Worm (Caenorhabditis elegans) whole organism, L3 larva: ENCODE data around the gene rnh-1.1.

ENCODE experiments used
- R02D3.7 ChIP-seq: fragments of 150-350 bp; optimal IDR thresholded peaks from 2 replicates; lab custom pipeline; 2014; ENCODE audit warnings: missing biosample characterization, missing genetic modification characterization
- ZK546.5 ChIP-seq: sonication (generic microtip); optimal IDR thresholded peaks from 2 replicates; lab custom pipeline; 2017; ENCODE audit warnings: missing biosample characterization, missing genetic modification characterization
- aly-2 ChIP-seq: fragments of 150-350 bp; optimal IDR thresholded peaks from 2 replicates; lab custom pipeline; 2014; ENCODE audit warnings: missing biosample characterization, missing genetic modification characterization
- ama-1 ChIP-seq: fragments of 150-350 bp; optimal IDR thresholded peaks from 2 replicates; lab custom pipeline; 2018
- ceh-16 ChIP-seq: sonication (generic microtip); optimal IDR thresholded peaks from 2 replicates; lab custom pipeline; 2017; ENCODE audit warnings: missing biosample characterization, missing genetic modification characterization
- ceh-28 ChIP-seq: fragments of 150-350 bp; optimal IDR thresholded peaks from 2 replicates; lab custom pipeline; 2014; ENCODE audit warnings: missing biosample characterization, missing genetic modification reagents, missing genetic modification characterization
- ceh-82 ChIP-seq: fragments of 150-350 bp; optimal IDR thresholded peaks from 2 replicates; lab custom pipeline; 2014; ENCODE audit warnings: missing biosample characterization, missing genetic modification characterization
- ceh-9 ChIP-seq: sonication (generic microtip); optimal IDR thresholded peaks from 2 replicates; lab custom pipeline; 2018; ENCODE audit warnings: missing biosample characterization, missing genetic modification characterization
- daf-12 ChIP-seq: fragments of 150-350 bp; optimal IDR thresholded peaks from 2 replicates; lab custom pipeline; 2014; ENCODE audit warnings: missing biosample characterization, missing genetic modification reagents, missing genetic modification characterization
- egl-27 ChIP-seq: sonication (generic microtip); optimal IDR thresholded peaks from 4 replicates; lab custom pipeline; 2017; ENCODE audit warnings: missing biosample characterization, missing genetic modification reagents, missing genetic modification characterization
- egl-5 ChIP-seq: fragments of 150-350 bp; optimal IDR thresholded peaks from 2 replicates; lab custom pipeline; 2017; ENCODE audit warnings: missing biosample characterization, missing genetic modification reagents, missing genetic modification characterization, inconsistent platforms
- elt-1 ChIP-seq: fragments of 150-350 bp; optimal IDR thresholded peaks from 2 replicates; lab custom pipeline; 2014; ENCODE audit warnings: missing biosample characterization, missing genetic modification characterization
- elt-2 ChIP-seq: sonication (generic microtip); optimal IDR thresholded peaks from 2 replicates; lab custom pipeline; 2016; ENCODE audit warnings: missing genetic modification reagents, mild to moderate bottlenecking, missing genetic modification characterization, missing compliant biosample characterization
- elt-3 ChIP-seq, 3 experiments: fragments of 150-350 bp in 1 of 3; sonication (generic microtip) in 2 of 3; optimal IDR thresholded peaks; 2 replicates in 2 of 3; 4 replicates in 1 of 3; lab custom pipeline; 2014 to 2017; ENCODE audit warnings: missing biosample characterization in 3 of 3, missing genetic modification characterization in 3 of 3
- eor-1 ChIP-seq, 2 experiments: fragments of 150-350 bp; optimal IDR thresholded peaks; 2 replicates each; lab custom pipeline; 2014 to 2018; ENCODE audit warnings: missing biosample characterization in 2 of 2, missing genetic modification characterization in 2 of 2
- fkh-10 ChIP-seq: sonication (generic microtip); optimal IDR thresholded peaks from 2 replicates; lab custom pipeline; 2017; ENCODE audit warnings: missing biosample characterization, missing genetic modification reagents, missing genetic modification characterization
- fkh-2 ChIP-seq: fragments of 150-350 bp; optimal IDR thresholded peaks from 2 replicates; lab custom pipeline; 2014; ENCODE audit warnings: missing biosample characterization, missing genetic modification reagents, missing genetic modification characterization
- fos-1 ChIP-seq: fragments of 150-350 bp; optimal IDR thresholded peaks from 2 replicates; lab custom pipeline; 2014; ENCODE audit warnings: missing biosample characterization, missing genetic modification characterization
- hmg-11 ChIP-seq: sonication (generic microtip); optimal IDR thresholded peaks from 2 replicates; lab custom pipeline; 2016; ENCODE audit warnings: missing genetic modification characterization, missing compliant biosample characterization
- jun-1 ChIP-seq: fragments of 150-350 bp; optimal IDR thresholded peaks from 2 replicates; lab custom pipeline; 2014; ENCODE audit warnings: missing biosample characterization, missing genetic modification reagents, missing genetic modification characterization
- lin-15B ChIP-seq: fragments of 150-350 bp; optimal IDR thresholded peaks from 2 replicates; lab custom pipeline; 2014; ENCODE audit warnings: missing biosample characterization, missing genetic modification characterization
- lin-39 ChIP-seq: fragments of 150-350 bp; optimal IDR thresholded peaks from 2 replicates; lab custom pipeline; 2018; ENCODE audit warnings: missing biosample characterization, missing genetic modification reagents, missing genetic modification characterization
- lsy-12 ChIP-seq: sonication (generic microtip); optimal IDR thresholded peaks from 2 replicates; lab custom pipeline; 2016; ENCODE audit warnings: mild to moderate bottlenecking, missing genetic modification characterization, missing compliant biosample characterization
- mdl-1 ChIP-seq: fragments of 150-350 bp; optimal IDR thresholded peaks from 2 replicates; lab custom pipeline; 2014; ENCODE audit warnings: missing biosample characterization, missing genetic modification characterization
- mml-1 ChIP-seq: fragments of 150-350 bp; sonication (generic microtip); optimal IDR thresholded peaks from 3 replicates; lab custom pipeline; 2014; ENCODE audit warnings: missing biosample characterization, missing genetic modification characterization
- nfya-1 ChIP-seq: sonication (generic microtip); optimal IDR thresholded peaks from 2 replicates; lab custom pipeline; 2017; ENCODE audit warnings: missing genetic modification characterization, mild to moderate bottlenecking, missing compliant biosample characterization, antibody characterized with exemption, moderate library complexity; ENCODE audit not compliant: insufficient read depth
- nhr-11 ChIP-seq: fragments of 150-350 bp; optimal IDR thresholded peaks from 2 replicates; lab custom pipeline; 2014; ENCODE audit warnings: missing biosample characterization, missing genetic modification characterization
- nhr-12 ChIP-seq: fragments of 150-350 bp; optimal IDR thresholded peaks from 2 replicates; lab custom pipeline; 2014; ENCODE audit warnings: missing biosample characterization, missing genetic modification characterization
- nhr-23 ChIP-seq: fragments of 150-350 bp; optimal IDR thresholded peaks from 2 replicates; lab custom pipeline; 2014; ENCODE audit warnings: missing biosample characterization, missing genetic modification reagents, missing genetic modification characterization
- nhr-237 ChIP-seq: fragments of 150-350 bp; optimal IDR thresholded peaks from 2 replicates; lab custom pipeline; 2014; ENCODE audit warnings: missing biosample characterization, missing genetic modification characterization
- nhr-25 ChIP-seq: sonication (generic microtip); optimal IDR thresholded peaks from 2 replicates; lab custom pipeline; 2017; ENCODE audit warnings: missing biosample characterization, missing genetic modification characterization
- nhr-28 ChIP-seq: fragments of 150-350 bp; optimal IDR thresholded peaks from 2 replicates; lab custom pipeline; 2014; ENCODE audit warnings: missing biosample characterization, missing genetic modification characterization
- nhr-43 ChIP-seq: sonication (generic microtip); optimal IDR thresholded peaks from 2 replicates; lab custom pipeline; 2016; ENCODE audit warnings: mild to moderate bottlenecking, missing genetic modification characterization, missing compliant biosample characterization; ENCODE audit not compliant: poor library complexity, severe bottlenecking
- nhr-67 ChIP-seq: fragments of 150-350 bp; optimal IDR thresholded peaks from 2 replicates; lab custom pipeline; 2014; ENCODE audit warnings: missing biosample characterization, missing genetic modification characterization
- nhr-76 ChIP-seq: fragments of 150-350 bp; sonication (generic microtip); optimal IDR thresholded peaks from 5 replicates; lab custom pipeline; 2014; ENCODE audit warnings: missing biosample characterization, missing genetic modification characterization
- nhr-77 ChIP-seq: fragments of 150-350 bp; optimal IDR thresholded peaks from 2 replicates; lab custom pipeline; 2014; ENCODE audit warnings: missing biosample characterization, missing genetic modification characterization
- pha-4 ChIP-seq: fragments of 150-350 bp; optimal IDR thresholded peaks from 2 replicates; lab custom pipeline; 2014; ENCODE audit warnings: missing biosample characterization, missing genetic modification reagents, missing genetic modification characterization
- pqm-1 ChIP-seq: fragments of 150-350 bp; optimal IDR thresholded peaks from 2 replicates; lab custom pipeline; 2017; ENCODE audit warnings: missing biosample characterization, missing genetic modification characterization, inconsistent platforms
- sea-2 ChIP-seq: fragments of 150-350 bp; sonication (generic microtip); optimal IDR thresholded peaks from 4 replicates; lab custom pipeline; 2014; ENCODE audit warnings: missing biosample characterization, missing genetic modification reagents, missing genetic modification characterization
- skn-1 ChIP-seq: fragments of 150-350 bp; optimal IDR thresholded peaks from 2 replicates; lab custom pipeline; 2014; ENCODE audit warnings: missing biosample characterization, missing genetic modification characterization
- snpc-4 ChIP-seq: fragments of 150-350 bp; optimal IDR thresholded peaks from 2 replicates; lab custom pipeline; 2014; ENCODE audit warnings: missing biosample characterization, missing genetic modification characterization
- tbx-2 ChIP-seq: sonication (generic microtip); optimal IDR thresholded peaks from 2 replicates; lab custom pipeline; 2016; ENCODE audit warnings: mild to moderate bottlenecking, missing genetic modification characterization, missing compliant biosample characterization
- unc-39 ChIP-seq: sonication (generic microtip); optimal IDR thresholded peaks from 4 replicates; lab custom pipeline; 2017; ENCODE audit warnings: missing biosample characterization, missing genetic modification characterization
- unc-62 ChIP-seq: fragments of 150-350 bp; sonication (generic microtip); optimal IDR thresholded peaks from 4 replicates; lab custom pipeline; 2014; ENCODE audit warnings: missing biosample characterization, missing genetic modification reagents, missing genetic modification characterization
- zag-1 ChIP-seq: fragments of 150-350 bp; optimal IDR thresholded peaks from 2 replicates; lab custom pipeline; 2014; ENCODE audit warnings: missing biosample characterization, missing genetic modification characterization
- ztf-11 ChIP-seq: fragments of 150-350 bp; optimal IDR thresholded peaks from 2 replicates; lab custom pipeline; 2014; ENCODE audit warnings: missing biosample characterization, missing genetic modification characterization
- ztf-4 ChIP-seq: fragments of 150-350 bp; optimal IDR thresholded peaks from 2 replicates; lab custom pipeline; 2014; ENCODE audit warnings: missing biosample characterization, missing genetic modification characterization

The rnh-1.1 gene

ce11 chrII:7528210-7528609, 2.7 kb downstream of the rnh-1.1 start (continued):
- TF ChIP-seq ztf-11: no peak
- TF ChIP-seq nhr-77 (tag; lab: Kevin White, UChicago): no peak

ce11 chrII:7529078-7529683, 3.6 kb downstream of the rnh-1.1 start, which contains the start of gene ZK1290.5:
ZK1290.5 (plus strand) TSS chrII:7529643.
- peak; percentile 67 for TF ChIP-seq lin-39 (tag; lab: Kevin White, UChicago)
- no peak for TF ChIP-seq nhr-237 (tag; lab: Kevin White, UChicago)
- peak; percentile 94 for TF ChIP-seq elt-2 (tag; lab: Kevin White, UChicago)
- peak; percentile 62 for TF ChIP-seq tbx-2 (tag; lab: Kevin White, UChicago)
- peak; percentile 51 for TF ChIP-seq egl-5 (tag; lab: Kevin White, UChicago)
- TF ChIP-seq pha-4 (tag; lab: Kevin White, UChicago): peak; percentile 84
- no peak for TF ChIP-seq nhr-67 (tag; lab: Kevin White, UChicago)
- TF ChIP-seq eor-1 (tag; optimal IDR thresholded peaks at IDR 0.05; lab: Kevin White, UChicago): no peak
- no peak for TF ChIP-seq ceh-16 (tag; lab: Kevin White, UChicago)
- TF ChIP-seq nhr-28 (tag; lab: Kevin White, UChicago): no peak
- no peak for TF ChIP-seq ceh-82
- TF ChIP-seq mdl-1: peak; percentile 53
- peak; percentile 77 for TF ChIP-seq egl-27 (tag; lab: Kevin White, UChicago)
- TF ChIP-seq nhr-11 (tag; lab: Kevin White, UChicago): peak; percentile 80
- no peak for TF ChIP-seq aly-2
- TF ChIP-seq ceh-28 (tag; lab: Kevin White, UChicago): peak; percentile 60
- TF ChIP-seq ztf-4 (tag; lab: Kevin White, UChicago): peak; percentile 35
- TF ChIP-seq fos-1 (tag; lab: Kevin White, UChicago): peak; percentile 60
- peak; percentile 93 for TF ChIP-seq jun-1 (tag; lab: Kevin White, UChicago)
- TF ChIP-seq pqm-1: peak; percentile 73
- TF ChIP-seq hmg-11 (tag; lab: Kevin White, UChicago): no peak
- TF ChIP-seq elt-3 (tag; optimal IDR thresholded peaks at IDR 0.05; lab: Kevin White, UChicago): peak; percentile 1 to 61 (median 49)
- peak; percentile 91 for TF ChIP-seq nhr-43 (tag; lab: Kevin White, UChicago)
- TF ChIP-seq nhr-23 (tag; lab: Kevin White, UChicago): peak; percentile 92
- no peak for TF ChIP-seq fkh-10 (GFP tag; lab: Kevin White, UChicago)
- TF ChIP-seq mml-1 (tag; lab: Kevin White, UChicago): peak; percentile 75
- peak; percentile 35 for TF ChIP-seq snpc-4
- TF ChIP-seq daf-12 (tag; lab: Kevin White, UChicago): no peak
- no peak for TF ChIP-seq nhr-76 (tag; lab: Kevin White, UChicago)
- TF ChIP-seq sea-2 (GFP tag; lab: Kevin White, UChicago): no peak
- no peak for TF ChIP-seq ZK546.5 (tag; lab: Kevin White, UChicago)
- TF ChIP-seq nfya-1 (tag; lab: Kevin White, UChicago): peak; percentile 87
- TF ChIP-seq elt-1 (tag; lab: Kevin White, UChicago): peak; percentile 20
- peak; percentile 58 for TF ChIP-seq lin-15B (tag; lab: Kevin White, UChicago)
- TF ChIP-seq zag-1 (tag; lab: Kevin White, UChicago): no peak
- no peak for TF ChIP-seq ama-1 (lab: Kevin White, UChicago)
- peak; percentile 84 for TF ChIP-seq lsy-12
- TF ChIP-seq R02D3.7 (tag; lab: Kevin White, UChicago): no peak
- TF ChIP-seq fkh-2 (tag; lab: Kevin White, UChicago): no peak
- peak; percentile 71 for TF ChIP-seq skn-1 (tag; lab: Kevin White, UChicago)
- TF ChIP-seq unc-39 (tag; lab: Kevin White, UChicago): no peak
- TF ChIP-seq nhr-12: no peak
- TF ChIP-seq nhr-77 (tag; lab: Kevin White, UChicago): no peak
- no peak for TF ChIP-seq ceh-9 (tag; lab: Kevin White, UChicago)
- peak; percentile 34 for TF ChIP-seq unc-62 (GFP tag; lab: Kevin White, UChicago)
- no peak for TF ChIP-seq ztf-11
- peak; percentile 86 for TF ChIP-seq nhr-25 (tag; lab: Kevin White, UChicago)
